Worm (Caenorhabditis elegans) whole organism, mixed stage, embryonic: ENCODE results near the gene tsr-1.
A peak's percentile ranks its signal among the peaks of the same experiment; 100 is the strongest.

Experiments
- M03D4.4 ChIP-seq: sonication (generic microtip); optimal IDR thresholded peaks from 2 replicates; lab custom pipeline; 2017; ENCODE audit warnings: mild to moderate bottlenecking, missing genetic modification characterization, missing compliant biosample characterization
- bed-3 ChIP-seq: fragments of 200-800 bp; sonication (Bioruptor generic); optimal IDR thresholded peaks from 3 replicates; lab custom pipeline; 2018; ENCODE audit warnings: mild to moderate bottlenecking, missing genetic modification characterization, moderate library complexity, missing compliant biosample characterization
- blmp-1 ChIP-seq: fragments of 150-350 bp; optimal IDR thresholded peaks from 2 replicates; lab custom pipeline; 2014; ENCODE audit warnings: missing biosample characterization, missing genetic modification characterization
- ceh-39 ChIP-seq: fragments of 150-350 bp; optimal IDR thresholded peaks from 2 replicates; lab custom pipeline; 2014; ENCODE audit warnings: missing biosample characterization, missing genetic modification characterization
- ceh-43 ChIP-seq: fragments of 200-800 bp; sonication (Bioruptor generic); optimal IDR thresholded peaks from 2 replicates; lab custom pipeline; 2018; ENCODE audit warnings: mild to moderate bottlenecking, missing genetic modification characterization, moderate library complexity, missing compliant biosample characterization
- ceh-83 ChIP-seq: fragments of 200-800 bp; sonication (Bioruptor generic); optimal IDR thresholded peaks from 2 replicates; lab custom pipeline; 2018; ENCODE audit warnings: mild to moderate bottlenecking, missing genetic modification characterization, missing compliant biosample characterization
- ces-1 ChIP-seq: fragments of 150-350 bp; optimal IDR thresholded peaks from 2 replicates; lab custom pipeline; 2014; ENCODE audit warnings: missing biosample characterization, missing genetic modification reagents, missing genetic modification characterization
- cnd-1 ChIP-seq: fragments of 200-800 bp; sonication (Bioruptor generic); optimal IDR thresholded peaks from 2 replicates; lab custom pipeline; 2018; ENCODE audit warnings: mild to moderate bottlenecking, missing genetic modification characterization, missing compliant biosample characterization
- drap-1 ChIP-seq: fragments of 200-800 bp; sonication (Bioruptor generic); optimal IDR thresholded peaks from 3 replicates; lab custom pipeline; 2018; ENCODE audit warnings: mild to moderate bottlenecking, missing genetic modification characterization, missing compliant biosample characterization
- elt-1 ChIP-seq: sonication (generic microtip); optimal IDR thresholded peaks from 2 replicates; lab custom pipeline; 2017; ENCODE audit warnings: missing genetic modification characterization, mild to moderate bottlenecking, missing compliant biosample characterization, antibody characterized with exemption, moderate library complexity, borderline replicate concordance; ENCODE audit not compliant: insufficient read depth
- flh-1 ChIP-seq: fragments of 200-800 bp; sonication (Bioruptor generic); optimal IDR thresholded peaks from 2 replicates; lab custom pipeline; 2018; ENCODE audit warnings: mild to moderate bottlenecking, missing genetic modification characterization, moderate library complexity, missing compliant biosample characterization
- ham-2 ChIP-seq: fragments of 200-800 bp; sonication (Bioruptor generic); optimal IDR thresholded peaks from 2 replicates; lab custom pipeline; 2018; ENCODE audit warnings: mild to moderate bottlenecking, missing genetic modification characterization, missing compliant biosample characterization
- hlh-1 ChIP-seq: fragments of 150-350 bp; optimal IDR thresholded peaks from 2 replicates; lab custom pipeline; 2014; ENCODE audit warnings: missing biosample characterization, missing genetic modification reagents, missing genetic modification characterization
- lin-13 ChIP-seq: fragments of 150-350 bp; optimal IDR thresholded peaks from 2 replicates; lab custom pipeline; 2014; ENCODE audit warnings: missing biosample characterization, missing genetic modification characterization
- lsy-2 ChIP-seq: fragments of 150-350 bp; optimal IDR thresholded peaks from 2 replicates; lab custom pipeline; 2014; ENCODE audit warnings: missing biosample characterization, missing genetic modification characterization
- mab-5 ChIP-seq: fragments of 150-350 bp; optimal IDR thresholded peaks from 2 replicates; lab custom pipeline; 2014; ENCODE audit warnings: missing biosample characterization, missing genetic modification characterization
- mep-1 ChIP-seq: fragments of 150-350 bp; optimal IDR thresholded peaks from 2 replicates; lab custom pipeline; 2017; ENCODE audit warnings: missing biosample characterization, missing genetic modification reagents, missing genetic modification characterization, inconsistent platforms
- mls-2 ChIP-seq: sonication (generic microtip); optimal IDR thresholded peaks from 2 replicates; lab custom pipeline; 2016; ENCODE audit warnings: mild to moderate bottlenecking, missing genetic modification characterization, moderate library complexity, missing compliant biosample characterization
- nhr-2 ChIP-seq: fragments of 150-350 bp; optimal IDR thresholded peaks from 2 replicates; lab custom pipeline; 2014; ENCODE audit warnings: missing biosample characterization, missing genetic modification characterization
- nhr-237 ChIP-seq: fragments of 150-350 bp; optimal IDR thresholded peaks from 2 replicates; lab custom pipeline; 2014; ENCODE audit warnings: missing biosample characterization, missing genetic modification characterization
- nhr-28 ChIP-seq: fragments of 150-350 bp; optimal IDR thresholded peaks from 2 replicates; lab custom pipeline; 2014; ENCODE audit warnings: missing biosample characterization, missing genetic modification characterization
- nhr-76 ChIP-seq: sonication (generic microtip); optimal IDR thresholded peaks from 2 replicates; lab custom pipeline; 2017; ENCODE audit warnings: missing biosample characterization, missing genetic modification characterization
- pha-4 ChIP-seq: fragments of 150-350 bp; optimal IDR thresholded peaks from 2 replicates; lab custom pipeline; 2018; ENCODE audit warnings: missing biosample characterization, missing genetic modification reagents, missing genetic modification characterization
- sem-2 ChIP-seq: fragments of 200-800 bp; sonication (Bioruptor generic); optimal IDR thresholded peaks from 2 replicates; lab custom pipeline; 2018; ENCODE audit warnings: mild to moderate bottlenecking, missing genetic modification characterization, missing compliant biosample characterization
- snpc-4 ChIP-seq: fragments of 150-350 bp; optimal IDR thresholded peaks from 2 replicates; lab custom pipeline; 2014; ENCODE audit warnings: missing biosample characterization, missing genetic modification characterization
- sptf-1 ChIP-seq: sonication (generic microtip); optimal IDR thresholded peaks from 2 replicates; lab custom pipeline; 2017; ENCODE audit warnings: mild to moderate bottlenecking, missing genetic modification characterization, moderate library complexity, missing compliant biosample characterization
- tbx-8 ChIP-seq: fragments of 200-800 bp; sonication (Bioruptor generic); optimal IDR thresholded peaks from 2 replicates; lab custom pipeline; 2018; ENCODE audit warnings: mild to moderate bottlenecking, missing genetic modification characterization, moderate library complexity, missing compliant biosample characterization
- unc-120 ChIP-seq: sonication (generic microtip); optimal IDR thresholded peaks from 2 replicates; lab custom pipeline; 2017; ENCODE audit warnings: missing genetic modification characterization, missing compliant biosample characterization; ENCODE audit not compliant: poor library complexity, severe bottlenecking
- unc-39 ChIP-seq: fragments of 150-350 bp; optimal IDR thresholded peaks from 2 replicates; lab custom pipeline; 2014; ENCODE audit warnings: missing biosample characterization, missing genetic modification characterization
- unc-62 ChIP-seq: fragments of 150-350 bp; optimal IDR thresholded peaks from 2 replicates; lab custom pipeline; 2014; ENCODE audit warnings: missing biosample characterization, missing genetic modification reagents, missing genetic modification characterization
- zip-8 ChIP-seq: fragments of 150-350 bp; optimal IDR thresholded peaks from 2 replicates; lab custom pipeline; 2014; ENCODE audit warnings: missing biosample characterization, missing genetic modification characterization

Gene tsr-1

ce11 chrII:2458881-2459280 lies 14.3 kb downstream of the tsr-1 start, which contains the start of gene pqn-42:
pqn-42 (minus strand) TSS chrII:2458981.
- TF ChIP-seq cnd-1 (no peak), hlh-1 (no peak), unc-62 (GFP tag; lab: Kevin White, UChicago) (no peak), flh-1 (GFP tag; lab: Kevin White, UChicago) (no peak), blmp-1 (tag; lab: Kevin White, UChicago) (no peak), sem-2 (GFP tag; lab: Kevin White, UChicago) (no peak), bed-3 (GFP tag; lab: Kevin White, UChicago) (no peak), nhr-76 (tag; lab: Kevin White, UChicago) (no peak), unc-120 (tag; lab: Kevin White, UChicago) (no peak), ham-2 (GFP tag; lab: Kevin White, UChicago) (no peak), sptf-1 (tag; lab: Kevin White, UChicago) (no peak), ces-1 (GFP tag; lab: Kevin White, UChicago) (no peak), mep-1 (tag; lab: Kevin White, UChicago) (no peak), snpc-4 (no peak), unc-39 (tag; lab: Kevin White, UChicago) (no peak)
- TF ChIP-seq, all 35 proteins: peak for 0

- TF ChIP-seq zip-8 (peak; percentile 15), ceh-83 (GFP tag; lab: Kevin White, UChicago) (no peak)
Measured at ce11 chrII:2456973-2457372, 16.2 kb downstream of the tsr-1 start.

ce11 chrII:2455931-2456576 lies 17.1 kb downstream of the tsr-1 start:
- TF ChIP-seq cnd-1, result no peak
- peak; percentile 79 for TF ChIP-seq lsy-2 (tag; lab: Kevin White, UChicago)
- TF ChIP-seq lin-13 (tag; lab: Kevin White, UChicago), result peak; percentile 55

ce11 chrII:2454822-2455221 lies 18.3 kb downstream of the tsr-1 start:
- no peak for TF ChIP-seq ces-1 (GFP tag; lab: Kevin White, UChicago)
- no peak for TF ChIP-seq elt-1 (tag; lab: Kevin White, UChicago)
- no peak for TF ChIP-seq zip-8
- no peak for TF ChIP-seq nhr-28 (tag; lab: Kevin White, UChicago)
- peak; percentile 86 for TF ChIP-seq pha-4 (tag; lab: Kevin White, UChicago)
- no peak for TF ChIP-seq unc-39 (tag; lab: Kevin White, UChicago)
- TF ChIP-seq mab-5 (tag; lab: Kevin White, UChicago), result no peak
- TF ChIP-seq nhr-2, result peak; percentile 59
- no peak for TF ChIP-seq unc-62 (GFP tag; lab: Kevin White, UChicago)
- peak; percentile 50 for TF ChIP-seq nhr-237 (tag; lab: Kevin White, UChicago)
- TF ChIP-seq ceh-83 (GFP tag; lab: Kevin White, UChicago), result no peak
- TF ChIP-seq M03D4.4 (tag; lab: Kevin White, UChicago), result no peak
- TF ChIP-seq mls-2 (tag; lab: Kevin White, UChicago), result no peak
- no peak for TF ChIP-seq sem-2 (GFP tag; lab: Kevin White, UChicago)
- TF ChIP-seq lin-13 (tag; lab: Kevin White, UChicago), result no peak
- TF ChIP-seq mep-1 (tag; lab: Kevin White, UChicago), result no peak
- no peak for TF ChIP-seq ham-2 (GFP tag; lab: Kevin White, UChicago)
- no peak for TF ChIP-seq blmp-1 (tag; lab: Kevin White, UChicago)
- no peak for TF ChIP-seq drap-1 (GFP tag; lab: Kevin White, UChicago)
- no peak for TF ChIP-seq tbx-8 (GFP tag; lab: Kevin White, UChicago)
- TF ChIP-seq unc-120 (tag; lab: Kevin White, UChicago), result no peak
- TF ChIP-seq ceh-43 (GFP tag; lab: Kevin White, UChicago), result no peak
- TF ChIP-seq hlh-1, result no peak
- TF ChIP-seq, all 35 proteins: peak for 3

ce11 chrII:2452492-2452891 lies 20.7 kb downstream of the tsr-1 start:
- TF ChIP-seq ceh-39 (tag; lab: Kevin White, UChicago) (no peak), unc-62 (GFP tag; lab: Kevin White, UChicago) (no peak), lsy-2 (tag; lab: Kevin White, UChicago) (no peak), pha-4 (tag; lab: Kevin White, UChicago) (peak; percentile 27), elt-1 (tag; lab: Kevin White, UChicago) (no peak), nhr-2 (no peak), M03D4.4 (tag; lab: Kevin White, UChicago) (no peak), tbx-8 (GFP tag; lab: Kevin White, UChicago) (no peak), cnd-1 (no peak), nhr-76 (tag; lab: Kevin White, UChicago) (no peak), ceh-83 (GFP tag; lab: Kevin White, UChicago) (peak; percentile 23), unc-39 (tag; lab: Kevin White, UChicago) (no peak), lin-13 (tag; lab: Kevin White, UChicago) (no peak), mls-2 (tag; lab: Kevin White, UChicago) (no peak)
